Worm (Caenorhabditis elegans) whole organism, L4 larva: Measurements from ENCODE around the gene mct-6.
A peak's percentile ranks its signal among the peaks of the same experiment; 100 is the strongest.

ENCODE experiments used
- D1046.2 ChIP-seq: fragments of 200-800 bp; sonication (Bioruptor generic); IDR thresholded peaks from 2 replicates; pipeline ENCODE4 v1.3.6; 2022; ENCODE audit warnings: missing genetic modification characterization, missing compliant biosample characterization
- F10B5.3 ChIP-seq: sonication (generic microtip); optimal IDR thresholded peaks from 2 replicates; lab custom pipeline; 2016; ENCODE audit warnings: mild to moderate bottlenecking, missing genetic modification characterization, missing compliant biosample characterization
- F44E2.7 ChIP-seq: fragments of 200-800 bp; sonication (Bioruptor generic); IDR thresholded peaks from 2 replicates; pipeline ENCODE4 v2.1.2; 2022; ENCODE audit warnings: missing genetic modification characterization, missing compliant biosample characterization
- F49E8.2 ChIP-seq: sonication (generic microtip); optimal IDR thresholded peaks from 2 replicates; lab custom pipeline; 2016; ENCODE audit warnings: missing compliant biosample characterization, mild to moderate bottlenecking, missing genetic modification characterization, borderline replicate concordance
- T26A8.4 ChIP-seq: fragments of 200-800 bp; sonication (Bioruptor generic); IDR thresholded peaks from 2 replicates; pipeline ENCODE4 v1.3.6; 2022; ENCODE audit warnings: missing genetic modification characterization, missing compliant biosample characterization
- Y105C5A.15 ChIP-seq: fragments of 200-800 bp; sonication (Bioruptor generic); IDR thresholded peaks from 2 replicates; pipeline ENCODE4 v1.3.6; 2022; ENCODE audit warnings: missing genetic modification characterization, missing compliant biosample characterization
- Y48G9A.11 ChIP-seq: fragments of 200-800 bp; sonication (Bioruptor generic); IDR thresholded peaks from 2 replicates; pipeline ENCODE4 v1.3.6; 2022; ENCODE audit warnings: missing genetic modification reagents, missing genetic modification characterization, missing compliant biosample characterization
- ZK337.2 ChIP-seq: fragments of 200-800 bp; sonication (Bioruptor generic); IDR thresholded peaks from 2 replicates; pipeline ENCODE4 v1.3.6; 2022; ENCODE audit warnings: missing genetic modification reagents, missing genetic modification characterization, missing compliant biosample characterization
- ZK546.5 ChIP-seq, 2 experiments: sonication (generic microtip); optimal IDR thresholded peaks; 2 replicates each; lab custom pipeline; 2017; ENCODE audit warnings: missing biosample characterization in 2 of 2, missing genetic modification characterization in 2 of 2
- aly-2 ChIP-seq: sonication (generic microtip); optimal IDR thresholded peaks from 2 replicates; lab custom pipeline; 2018; ENCODE audit warnings: missing biosample characterization, missing genetic modification characterization
- ceh-32 ChIP-seq: sonication (generic microtip); optimal IDR thresholded peaks from 2 replicates; lab custom pipeline; 2016; ENCODE audit warnings: mild to moderate bottlenecking, missing genetic modification characterization, missing compliant biosample characterization; ENCODE audit not compliant: poor library complexity
- ctbp-1 ChIP-seq: fragments of 200-800 bp; sonication (Bioruptor generic); IDR thresholded peaks from 2 replicates; pipeline ENCODE4 v1.3.6; 2022; ENCODE audit warnings: missing genetic modification reagents, missing genetic modification characterization, missing compliant biosample characterization
- duxl-1 ChIP-seq: sonication (generic microtip); optimal IDR thresholded peaks from 2 replicates; lab custom pipeline; 2016; ENCODE audit warnings: mild to moderate bottlenecking, missing genetic modification characterization, moderate library complexity, missing compliant biosample characterization; ENCODE audit not compliant: poor library complexity
- hlh-11 ChIP-seq: fragments of 200-800 bp; sonication (Bioruptor generic); optimal IDR thresholded peaks from 2 replicates; lab custom pipeline; 2018; ENCODE audit warnings: mild to moderate bottlenecking, missing genetic modification characterization, missing compliant biosample characterization
- hlh-30 ChIP-seq: sonication (generic microtip); optimal IDR thresholded peaks from 2 replicates; lab custom pipeline; 2017; ENCODE audit warnings: antibody characterized with exemption, mild to moderate bottlenecking, missing genetic modification characterization, missing compliant biosample characterization; ENCODE audit not compliant: insufficient read depth
- hmg-1.1 ChIP-seq: fragments of 200-800 bp; sonication (Bioruptor generic); IDR thresholded peaks from 2 replicates; pipeline ENCODE4 v1.3.6; 2022; ENCODE audit warnings: missing genetic modification reagents, missing genetic modification characterization, missing compliant biosample characterization
- lim-7 ChIP-seq: fragments of 200-800 bp; sonication (Bioruptor generic); IDR thresholded peaks from 2 replicates; pipeline ENCODE4 v1.3.6; 2022; ENCODE audit warnings: missing genetic modification characterization, missing compliant biosample characterization
- lin-1 ChIP-seq: fragments of 200-800 bp; sonication (Bioruptor generic); IDR thresholded peaks from 2 replicates; pipeline ENCODE4 v1.3.6; 2022; ENCODE audit warnings: missing genetic modification reagents, missing genetic modification characterization, missing compliant biosample characterization
- lsy-2 ChIP-seq, 2 experiments: fragments of 150-350 bp in 1 of 2; sonication (generic microtip) in 1 of 2; optimal IDR thresholded peaks; 2 replicates each; lab custom pipeline; 2014 to 2017; ENCODE audit warnings: missing biosample characterization in 2 of 2, missing genetic modification characterization in 2 of 2
- mdl-1 ChIP-seq, 2 experiments: fragments of 150-350 bp in 1 of 2; sonication (generic microtip) in 1 of 2; optimal IDR thresholded peaks; 2 replicates each; lab custom pipeline; 2014 to 2017; ENCODE audit warnings: missing biosample characterization in 2 of 2, missing genetic modification characterization in 2 of 2
- nhr-10 ChIP-seq: fragments of 150-350 bp; optimal IDR thresholded peaks from 2 replicates; lab custom pipeline; 2014; ENCODE audit warnings: missing biosample characterization, missing genetic modification characterization
- nhr-102 ChIP-seq: sonication (generic microtip); optimal IDR thresholded peaks from 2 replicates; lab custom pipeline; 2016; ENCODE audit warnings: mild to moderate bottlenecking, missing genetic modification characterization, moderate library complexity, missing compliant biosample characterization
- nhr-77 ChIP-seq: fragments of 150-350 bp; optimal IDR thresholded peaks from 2 replicates; lab custom pipeline; 2014; ENCODE audit warnings: missing biosample characterization, missing genetic modification characterization
- set-16 ChIP-seq: fragments of 200-800 bp; sonication (Bioruptor generic); IDR thresholded peaks from 2 replicates; pipeline ENCODE4 v1.3.6; 2022; ENCODE audit warnings: missing genetic modification reagents, missing genetic modification characterization, missing compliant biosample characterization
- snpc-1.2 ChIP-seq: fragments of 200-800 bp; sonication (Bioruptor generic); IDR thresholded peaks from 2 replicates; pipeline ENCODE4 v1.3.6; 2022; ENCODE audit warnings: missing genetic modification reagents, missing genetic modification characterization, missing compliant biosample characterization
- snpc-4 ChIP-seq: fragments of 150-350 bp; optimal IDR thresholded peaks from 2 replicates; lab custom pipeline; 2014; ENCODE audit warnings: missing biosample characterization, missing genetic modification characterization
- spr-1 ChIP-seq: sonication (generic microtip); optimal IDR thresholded peaks from 2 replicates; lab custom pipeline; 2016; ENCODE audit warnings: mild to moderate bottlenecking, missing genetic modification characterization, missing compliant biosample characterization
- tag-97 ChIP-seq: fragments of 200-800 bp; sonication (Bioruptor generic); IDR thresholded peaks from 2 replicates; pipeline ENCODE4 v1.3.6; 2022; ENCODE audit warnings: missing genetic modification characterization, missing compliant biosample characterization
- unc-62 ChIP-seq, 3 experiments: fragments of 150-350 bp in 1 of 3; sonication (generic microtip); optimal IDR thresholded peaks in 2 of 3; peaks in 1 of 3; 1 replicate in 1 of 3; 2 replicates in 2 of 3; lab custom pipeline; 2014 to 2017; ENCODE audit warnings: missing biosample characterization in 3 of 3, missing genetic modification characterization in 3 of 3, missing genetic modification reagents in 3 of 3, missing genotype in 1 of 3
- zfp-2 ChIP-seq: sonication (generic microtip); optimal IDR thresholded peaks from 2 replicates; lab custom pipeline; 2016; ENCODE audit warnings: mild to moderate bottlenecking, missing genetic modification characterization, missing compliant biosample characterization
- zip-11 ChIP-seq: fragments of 200-800 bp; sonication (Bioruptor generic); IDR thresholded peaks from 2 replicates; pipeline ENCODE4 v1.3.6; 2022; ENCODE audit warnings: missing genetic modification characterization, missing compliant biosample characterization
- ztf-11 ChIP-seq: fragments of 150-350 bp; optimal IDR thresholded peaks from 2 replicates; lab custom pipeline; 2014; ENCODE audit warnings: missing biosample characterization, missing genetic modification characterization
- ztf-7 ChIP-seq: fragments of 150-350 bp; optimal IDR thresholded peaks from 2 replicates; lab custom pipeline; 2014; ENCODE audit warnings: missing biosample characterization, missing genetic modification characterization

Gene mct-6

ce11 chrX:16762529-16762928 is 7.8 kb downstream of the mct-6 start, which contains the start of gene C10E2.1:
Gene C10E2.1, plus strand, starts transcription at chrX:16762829.
- TF ChIP-seq lim-7 (GFP tag; lab: Robert Waterston, UW) (no peak), duxl-1 (tag; lab: Kevin White, UChicago) (no peak), nhr-77 (tag; lab: Kevin White, UChicago) (no peak), hmg-1.1 (no peak)

ce11 chrX:16754474-16754873 is 15.8 kb downstream of the mct-6 start, which contains the start of gene C10E2.5:
Gene C10E2.5, minus strand, starts transcription at chrX:16754574.
- no peak for TF ChIP-seq snpc-1.2 (GFP tag; lab: Robert Waterston, UW)
- no peak for TF ChIP-seq nhr-102
- TF ChIP-seq T26A8.4: no peak
- no peak for TF ChIP-seq hlh-11
- TF ChIP-seq, all 104 proteins: peak for 0

ce11 chrX:16752196-16752595 is 18.1 kb downstream of the mct-6 start:
- TF ChIP-seq nhr-10: no peak
- no peak for TF ChIP-seq ZK337.2 (GFP tag; lab: Robert Waterston, UW)
- TF ChIP-seq unc-62 (GFP tag; optimal IDR thresholded peaks at IDR 0.05 in 1 of 2; lab: Kevin White, UChicago): peak in 1 of 2 experiments; percentile 92
- TF ChIP-seq unc-62 (tag; optimal IDR thresholded peaks at IDR 0.05; lab: Kevin White, UChicago): no peak
- no peak for TF ChIP-seq zfp-2 (tag; lab: Kevin White, UChicago)
- no peak for TF ChIP-seq lin-1 (GFP tag; lab: Robert Waterston, UW)
- no peak for TF ChIP-seq snpc-4

- no peak for TF ChIP-seq F44E2.7
- no peak for TF ChIP-seq ceh-32
- TF ChIP-seq lsy-2 (tag; optimal IDR thresholded peaks at IDR 0.05; lab: Kevin White, UChicago): no peak
- no peak for TF ChIP-seq hlh-11
- TF ChIP-seq spr-1 (tag; lab: Kevin White, UChicago): no peak
- TF ChIP-seq Y48G9A.11: no peak
- TF ChIP-seq mdl-1 (tag; optimal IDR thresholded peaks at IDR 0.05; lab: Kevin White, UChicago): no peak
- TF ChIP-seq tag-97 (GFP tag; lab: Robert Waterston, UW): no peak
- TF ChIP-seq set-16 (GFP tag; lab: Robert Waterston, UW): no peak
- TF ChIP-seq ZK546.5 (tag; optimal IDR thresholded peaks at IDR 0.05; lab: Kevin White, UChicago): no peak
- TF ChIP-seq Y105C5A.15: no peak
- no peak for TF ChIP-seq hlh-30
- no peak for TF ChIP-seq aly-2 (tag; lab: Kevin White, UChicago)
- TF ChIP-seq ztf-7: no peak
- TF ChIP-seq zip-11 (GFP tag; lab: Robert Waterston, UW): no peak
- no peak for TF ChIP-seq F49E8.2 (tag; lab: Kevin White, UChicago)
- TF ChIP-seq D1046.2 (GFP tag; lab: Robert Waterston, UW): no peak
Measured at ce11 chrX:16744940-16745339, 25.4 kb downstream of the mct-6 start, which contains the start of gene C10E2.2. Gene C10E2.2, plus strand, starts transcription at chrX:16745240.

- TF ChIP-seq ZK546.5 (tag; optimal IDR thresholded peaks at IDR 0.05; lab: Kevin White, UChicago) (no peak), ztf-11 (tag; lab: Kevin White, UChicago) (no peak), mdl-1 (tag; optimal IDR thresholded peaks at IDR 0.05; lab: Kevin White, UChicago) (peak in 1 of 2 experiments; percentile 31), F10B5.3 (no peak), F49E8.2 (tag; lab: Kevin White, UChicago) (no peak), hmg-1.1 (peak; percentile 36; the same call in 1 of the 2 replicates), ctbp-1 (GFP tag; lab: Robert Waterston, UW) (0 out of 2 replicates have a peak, but pooled peaks have one; percentile 13), hlh-30 (peak; percentile 61)
Measured at ce11 chrX:16737478-16737877, 32.8 kb downstream of the mct-6 start.
